Fruit fly (Drosophila melanogaster) Kc167 (cell line): ENCODE results near the gene SP1173.

Source experiments
- Myc ChIP-seq: fragments of >200 bp; optimal IDR thresholded peaks from 2 replicates; lab custom pipeline; 2017; ENCODE audit warnings: missing external identifiers
- insv ChIP-seq: fragments of >200 bp; optimal IDR thresholded peaks from 3 replicates; lab custom pipeline; 2018; ENCODE audit warnings: missing external identifiers

- no peak for TF ChIP-seq insv
- TF ChIP-seq Myc (lab: Kevin White, UChicago), result no peak
Observed at dm6 chr3L:6708995-6709606, 5.8 kb upstream of the SP1173 start.
